Worm (Caenorhabditis elegans) whole organism, L3 larva: ENCODE data around the gene str-171.

ENCODE experiments used
- R02D3.7 ChIP-seq: fragments of 150-350 bp; optimal IDR thresholded peaks from 2 replicates; lab custom pipeline; 2014; ENCODE audit warnings: missing biosample characterization, missing genetic modification characterization
- ZK546.5 ChIP-seq: sonication (generic microtip); optimal IDR thresholded peaks from 2 replicates; lab custom pipeline; 2017; ENCODE audit warnings: missing biosample characterization, missing genetic modification characterization
- aly-2 ChIP-seq: fragments of 150-350 bp; optimal IDR thresholded peaks from 2 replicates; lab custom pipeline; 2014; ENCODE audit warnings: missing biosample characterization, missing genetic modification characterization
- ama-1 ChIP-seq: fragments of 150-350 bp; optimal IDR thresholded peaks from 2 replicates; lab custom pipeline; 2018
- ceh-16 ChIP-seq: sonication (generic microtip); optimal IDR thresholded peaks from 2 replicates; lab custom pipeline; 2017; ENCODE audit warnings: missing biosample characterization, missing genetic modification characterization
- ceh-82 ChIP-seq: fragments of 150-350 bp; optimal IDR thresholded peaks from 2 replicates; lab custom pipeline; 2014; ENCODE audit warnings: missing biosample characterization, missing genetic modification characterization
- ceh-9 ChIP-seq: sonication (generic microtip); optimal IDR thresholded peaks from 2 replicates; lab custom pipeline; 2018; ENCODE audit warnings: missing biosample characterization, missing genetic modification characterization
- daf-12 ChIP-seq: fragments of 150-350 bp; optimal IDR thresholded peaks from 2 replicates; lab custom pipeline; 2014; ENCODE audit warnings: missing biosample characterization, missing genetic modification reagents, missing genetic modification characterization
- egl-27 ChIP-seq: sonication (generic microtip); optimal IDR thresholded peaks from 4 replicates; lab custom pipeline; 2017; ENCODE audit warnings: missing biosample characterization, missing genetic modification reagents, missing genetic modification characterization
- elt-1 ChIP-seq: fragments of 150-350 bp; optimal IDR thresholded peaks from 2 replicates; lab custom pipeline; 2014; ENCODE audit warnings: missing biosample characterization, missing genetic modification characterization
- elt-2 ChIP-seq: sonication (generic microtip); optimal IDR thresholded peaks from 2 replicates; lab custom pipeline; 2016; ENCODE audit warnings: missing genetic modification reagents, mild to moderate bottlenecking, missing genetic modification characterization, missing compliant biosample characterization
- elt-3 ChIP-seq, 3 experiments: fragments of 150-350 bp in 1 of 3; sonication (generic microtip) in 2 of 3; optimal IDR thresholded peaks; 2 replicates in 2 of 3; 4 replicates in 1 of 3; lab custom pipeline; 2014 to 2017; ENCODE audit warnings: missing biosample characterization in 3 of 3, missing genetic modification characterization in 3 of 3
- eor-1 ChIP-seq, 2 experiments: fragments of 150-350 bp; optimal IDR thresholded peaks; 2 replicates each; lab custom pipeline; 2014 to 2018; ENCODE audit warnings: missing biosample characterization in 2 of 2, missing genetic modification characterization in 2 of 2
- fkh-10 ChIP-seq: sonication (generic microtip); optimal IDR thresholded peaks from 2 replicates; lab custom pipeline; 2017; ENCODE audit warnings: missing biosample characterization, missing genetic modification reagents, missing genetic modification characterization
- fkh-2 ChIP-seq: fragments of 150-350 bp; optimal IDR thresholded peaks from 2 replicates; lab custom pipeline; 2014; ENCODE audit warnings: missing biosample characterization, missing genetic modification reagents, missing genetic modification characterization
- fos-1 ChIP-seq: fragments of 150-350 bp; optimal IDR thresholded peaks from 2 replicates; lab custom pipeline; 2014; ENCODE audit warnings: missing biosample characterization, missing genetic modification characterization
- hmg-11 ChIP-seq: sonication (generic microtip); optimal IDR thresholded peaks from 2 replicates; lab custom pipeline; 2016; ENCODE audit warnings: missing genetic modification characterization, missing compliant biosample characterization
- lin-15B ChIP-seq: fragments of 150-350 bp; optimal IDR thresholded peaks from 2 replicates; lab custom pipeline; 2014; ENCODE audit warnings: missing biosample characterization, missing genetic modification characterization
- lsy-12 ChIP-seq: sonication (generic microtip); optimal IDR thresholded peaks from 2 replicates; lab custom pipeline; 2016; ENCODE audit warnings: mild to moderate bottlenecking, missing genetic modification characterization, missing compliant biosample characterization
- mml-1 ChIP-seq: fragments of 150-350 bp; sonication (generic microtip); optimal IDR thresholded peaks from 3 replicates; lab custom pipeline; 2014; ENCODE audit warnings: missing biosample characterization, missing genetic modification characterization
- nfya-1 ChIP-seq: sonication (generic microtip); optimal IDR thresholded peaks from 2 replicates; lab custom pipeline; 2017; ENCODE audit warnings: missing genetic modification characterization, mild to moderate bottlenecking, missing compliant biosample characterization, antibody characterized with exemption, moderate library complexity; ENCODE audit not compliant: insufficient read depth
- nhr-11 ChIP-seq: fragments of 150-350 bp; optimal IDR thresholded peaks from 2 replicates; lab custom pipeline; 2014; ENCODE audit warnings: missing biosample characterization, missing genetic modification characterization
- nhr-23 ChIP-seq: fragments of 150-350 bp; optimal IDR thresholded peaks from 2 replicates; lab custom pipeline; 2014; ENCODE audit warnings: missing biosample characterization, missing genetic modification reagents, missing genetic modification characterization
- nhr-237 ChIP-seq: fragments of 150-350 bp; optimal IDR thresholded peaks from 2 replicates; lab custom pipeline; 2014; ENCODE audit warnings: missing biosample characterization, missing genetic modification characterization
- nhr-25 ChIP-seq: sonication (generic microtip); optimal IDR thresholded peaks from 2 replicates; lab custom pipeline; 2017; ENCODE audit warnings: missing biosample characterization, missing genetic modification characterization
- nhr-28 ChIP-seq: fragments of 150-350 bp; optimal IDR thresholded peaks from 2 replicates; lab custom pipeline; 2014; ENCODE audit warnings: missing biosample characterization, missing genetic modification characterization
- nhr-43 ChIP-seq: sonication (generic microtip); optimal IDR thresholded peaks from 2 replicates; lab custom pipeline; 2016; ENCODE audit warnings: mild to moderate bottlenecking, missing genetic modification characterization, missing compliant biosample characterization; ENCODE audit not compliant: poor library complexity, severe bottlenecking
- nhr-67 ChIP-seq: fragments of 150-350 bp; optimal IDR thresholded peaks from 2 replicates; lab custom pipeline; 2014; ENCODE audit warnings: missing biosample characterization, missing genetic modification characterization
- nhr-76 ChIP-seq: fragments of 150-350 bp; sonication (generic microtip); optimal IDR thresholded peaks from 5 replicates; lab custom pipeline; 2014; ENCODE audit warnings: missing biosample characterization, missing genetic modification characterization
- nhr-77 ChIP-seq: fragments of 150-350 bp; optimal IDR thresholded peaks from 2 replicates; lab custom pipeline; 2014; ENCODE audit warnings: missing biosample characterization, missing genetic modification characterization
- pha-4 ChIP-seq: fragments of 150-350 bp; optimal IDR thresholded peaks from 2 replicates; lab custom pipeline; 2014; ENCODE audit warnings: missing biosample characterization, missing genetic modification reagents, missing genetic modification characterization
- pqm-1 ChIP-seq: fragments of 150-350 bp; optimal IDR thresholded peaks from 2 replicates; lab custom pipeline; 2017; ENCODE audit warnings: missing biosample characterization, missing genetic modification characterization, inconsistent platforms
- sea-2 ChIP-seq: fragments of 150-350 bp; sonication (generic microtip); optimal IDR thresholded peaks from 4 replicates; lab custom pipeline; 2014; ENCODE audit warnings: missing biosample characterization, missing genetic modification reagents, missing genetic modification characterization
- skn-1 ChIP-seq: fragments of 150-350 bp; optimal IDR thresholded peaks from 2 replicates; lab custom pipeline; 2014; ENCODE audit warnings: missing biosample characterization, missing genetic modification characterization
- snpc-4 ChIP-seq: fragments of 150-350 bp; optimal IDR thresholded peaks from 2 replicates; lab custom pipeline; 2014; ENCODE audit warnings: missing biosample characterization, missing genetic modification characterization
- tbx-2 ChIP-seq: sonication (generic microtip); optimal IDR thresholded peaks from 2 replicates; lab custom pipeline; 2016; ENCODE audit warnings: mild to moderate bottlenecking, missing genetic modification characterization, missing compliant biosample characterization
- unc-39 ChIP-seq: sonication (generic microtip); optimal IDR thresholded peaks from 4 replicates; lab custom pipeline; 2017; ENCODE audit warnings: missing biosample characterization, missing genetic modification characterization
- unc-62 ChIP-seq: fragments of 150-350 bp; sonication (generic microtip); optimal IDR thresholded peaks from 4 replicates; lab custom pipeline; 2014; ENCODE audit warnings: missing biosample characterization, missing genetic modification reagents, missing genetic modification characterization
- zag-1 ChIP-seq: fragments of 150-350 bp; optimal IDR thresholded peaks from 2 replicates; lab custom pipeline; 2014; ENCODE audit warnings: missing biosample characterization, missing genetic modification characterization
- ztf-11 ChIP-seq: fragments of 150-350 bp; optimal IDR thresholded peaks from 2 replicates; lab custom pipeline; 2014; ENCODE audit warnings: missing biosample characterization, missing genetic modification characterization
- ztf-4 ChIP-seq: fragments of 150-350 bp; optimal IDR thresholded peaks from 2 replicates; lab custom pipeline; 2014; ENCODE audit warnings: missing biosample characterization, missing genetic modification characterization

Gene str-171

ce11 chrV:15147776-15148175 lies 15.5 kb upstream of the str-171 start, which contains the start of gene T09F5.20:
TSS of gene T09F5.20 (minus strand) at chrV:15147876.
- TF ChIP-seq pqm-1 (tag; lab: Kevin White, UChicago) (no peak), nhr-11 (tag; lab: Kevin White, UChicago) (no peak), eor-1 (tag; optimal IDR thresholded peaks at IDR 0.05; lab: Kevin White, UChicago) (no peak), R02D3.7 (tag; lab: Kevin White, UChicago) (no peak), lsy-12 (tag; lab: Kevin White, UChicago) (no peak), ceh-16 (no peak), ZK546.5 (tag; lab: Kevin White, UChicago) (no peak), tbx-2 (tag; lab: Kevin White, UChicago) (no peak)

DNA sequence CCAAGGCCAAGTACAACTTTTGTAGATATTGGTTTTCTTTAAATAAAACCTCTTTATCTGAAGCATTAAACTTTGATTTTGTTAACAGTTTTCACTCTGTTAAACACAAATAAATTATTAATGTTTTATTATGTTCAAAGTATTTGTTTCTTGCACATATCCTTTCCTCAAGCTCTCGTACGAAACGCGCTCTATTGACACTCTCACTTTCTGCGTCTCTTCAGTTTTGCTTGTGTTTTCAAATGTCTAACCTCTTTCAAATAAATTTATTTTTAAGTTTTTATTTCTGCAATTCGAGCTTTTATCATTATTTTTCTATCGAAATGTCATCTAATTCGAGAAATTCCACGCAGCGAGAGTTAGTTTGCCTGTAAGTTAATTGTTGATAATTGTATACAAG lies 11.5 kb upstream of the str-171 start, which contains the start of gene K08F9.4:
TSS of gene K08F9.4 (plus strand) at position 222 of the 400 bp plus-strand sequence.
- TF ChIP-seq zag-1 (tag; lab: Kevin White, UChicago), result no peak
- TF ChIP-seq pha-4 (tag; lab: Kevin White, UChicago), result peak; percentile 93
- no peak for TF ChIP-seq fos-1 (tag; lab: Kevin White, UChicago)
- TF ChIP-seq nhr-76 (tag; lab: Kevin White, UChicago), result no peak
- TF ChIP-seq nfya-1 (tag; lab: Kevin White, UChicago), result peak; percentile 71
- no peak for TF ChIP-seq egl-27 (tag; lab: Kevin White, UChicago)
- TF ChIP-seq hmg-11 (tag; lab: Kevin White, UChicago), result peak; percentile 32
- TF ChIP-seq eor-1 (tag; optimal IDR thresholded peaks at IDR 0.05; lab: Kevin White, UChicago), result no peak
- TF ChIP-seq aly-2 (tag; lab: Kevin White, UChicago), result no peak
- no peak for TF ChIP-seq ceh-16
- no peak for TF ChIP-seq mml-1
- peak; percentile 92 for TF ChIP-seq nhr-23 (tag; lab: Kevin White, UChicago)
- TF ChIP-seq nhr-28 (tag; lab: Kevin White, UChicago), result no peak
- no peak for TF ChIP-seq elt-1 (tag; lab: Kevin White, UChicago)
- peak; percentile 71 for TF ChIP-seq snpc-4
- no peak for TF ChIP-seq elt-3 (tag; optimal IDR thresholded peaks at IDR 0.05; lab: Kevin White, UChicago)
- no peak for TF ChIP-seq ceh-9 (tag; lab: Kevin White, UChicago)
- TF ChIP-seq R02D3.7 (tag; lab: Kevin White, UChicago), result no peak
- TF ChIP-seq pqm-1 (tag; lab: Kevin White, UChicago), result no peak
- TF ChIP-seq nhr-25, result peak; percentile 49
- no peak for TF ChIP-seq unc-62
- TF ChIP-seq ztf-11 (tag; lab: Kevin White, UChicago), result no peak
- peak; percentile 87 for TF ChIP-seq lin-15B
- no peak for TF ChIP-seq ztf-4 (tag; lab: Kevin White, UChicago)
- peak; percentile 52 for TF ChIP-seq nhr-43 (tag; lab: Kevin White, UChicago)
- no peak for TF ChIP-seq nhr-67
- no peak for TF ChIP-seq ZK546.5 (tag; lab: Kevin White, UChicago)
- no peak for TF ChIP-seq nhr-77
- no peak for TF ChIP-seq nhr-237 (tag; lab: Kevin White, UChicago)
- no peak for TF ChIP-seq ama-1 (lab: Kevin White, UChicago)
- TF ChIP-seq elt-2 (tag; lab: Kevin White, UChicago), result peak; percentile 7
- no peak for TF ChIP-seq fkh-2
- no peak for TF ChIP-seq ceh-82 (tag; lab: Kevin White, UChicago)
- TF ChIP-seq nhr-11 (tag; lab: Kevin White, UChicago), result no peak
- TF ChIP-seq skn-1, result no peak
- TF ChIP-seq fkh-10 (GFP tag; lab: Kevin White, UChicago), result no peak
- no peak for TF ChIP-seq unc-39

DNA sequence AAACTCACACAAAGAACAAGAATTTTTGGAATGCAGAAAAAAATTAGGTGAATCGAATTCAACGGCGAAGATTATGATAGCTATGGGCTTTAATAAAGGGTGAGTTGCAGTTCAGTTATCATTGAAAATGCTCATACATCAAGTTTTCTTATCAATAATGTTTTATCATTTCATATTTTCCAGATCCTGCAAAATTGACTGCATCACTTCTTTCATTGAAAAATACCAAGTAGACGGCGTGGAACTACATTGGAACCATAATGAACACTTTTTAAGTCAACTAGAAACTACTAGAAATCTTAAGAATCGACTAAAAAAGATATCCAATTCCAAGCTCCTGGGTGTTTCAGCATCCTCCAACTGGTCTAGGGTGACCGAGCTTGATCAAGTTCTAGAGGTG lies 11.0 kb upstream of the str-171 start, which contains the start of gene K08F9.1:
TSS of gene K08F9.1 (minus strand) at position 101 of the 400 bp plus-strand sequence.
- no peak for TF ChIP-seq pha-4 (tag; lab: Kevin White, UChicago)
- no peak for TF ChIP-seq nhr-237 (tag; lab: Kevin White, UChicago)

DNA sequence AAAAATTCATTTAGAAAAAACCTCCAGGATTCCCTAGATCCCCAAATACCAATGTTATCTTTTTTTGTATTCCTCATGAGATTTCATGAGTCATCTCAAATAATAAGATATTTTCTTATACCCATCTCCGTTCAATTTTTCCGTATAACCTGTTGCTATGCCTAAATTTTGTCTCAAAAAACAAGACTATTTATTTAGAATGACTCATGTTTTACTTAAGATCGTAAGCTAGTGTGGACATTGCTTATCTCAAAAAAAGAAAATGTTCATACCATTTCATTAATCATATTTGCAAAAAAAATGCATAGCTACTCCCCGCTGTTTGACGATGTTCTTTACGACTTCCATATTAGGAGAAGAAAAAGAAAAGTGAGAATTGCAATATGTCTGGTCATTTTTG lies 7.9 kb upstream of the str-171 start, which contains the start of gene K08F9.3:
TSS of gene K08F9.3 (plus strand) at position 301 of the 400 bp plus-strand sequence.
- TF ChIP-seq mml-1 (no peak), nhr-77 (no peak), aly-2 (tag; lab: Kevin White, UChicago) (no peak), egl-27 (tag; lab: Kevin White, UChicago) (no peak), ceh-82 (tag; lab: Kevin White, UChicago) (no peak), nhr-28 (tag; lab: Kevin White, UChicago) (no peak), ceh-16 (no peak), tbx-2 (tag; lab: Kevin White, UChicago) (no peak), sea-2 (GFP tag; lab: Kevin White, UChicago) (no peak), nhr-43 (tag; lab: Kevin White, UChicago) (no peak), lsy-12 (tag; lab: Kevin White, UChicago) (no peak), daf-12 (tag; lab: Kevin White, UChicago) (no peak), zag-1 (tag; lab: Kevin White, UChicago) (no peak)
